Fruit fly (Drosophila melanogaster) whole organism, embryonic: ENCODE measurements around the gene CG17028.
A peak's percentile ranks its signal among the peaks of the same experiment; 100 is the strongest.

Experiments used
- Aef1 ChIP-seq: fragments of 200-800 bp; sonication (Bioruptor generic); IDR thresholded peaks from 3 replicates; pipeline ENCODE4 v1.3.6; 2022; ENCODE audit warnings: missing biosample characterization, missing genetic modification characterization
- B-H2 ChIP-seq: fragments of 200-800 bp; sonication (Bioruptor generic); optimal IDR thresholded peaks from 2 replicates; lab custom pipeline; 2018; ENCODE audit warnings: missing biosample characterization, mild to moderate bottlenecking, missing genetic modification characterization
- Bteb2 ChIP-seq: fragments of 200-800 bp; sonication (Bioruptor generic); optimal IDR thresholded peaks from 2 replicates; lab custom pipeline; 2016; ENCODE audit warnings: missing biosample characterization, missing genetic modification characterization
- CG10959 ChIP-seq: fragments of 200-800 bp; sonication (Bioruptor generic); IDR thresholded peaks from 2 replicates; pipeline ENCODE4 v1.3.6; 2022; ENCODE audit warnings: missing biosample characterization, missing genetic modification characterization
- CG11504 ChIP-seq: fragments of 200-800 bp; sonication (Bioruptor generic); optimal IDR thresholded peaks from 3 replicates; lab custom pipeline; 2019; ENCODE audit warnings: missing biosample characterization, mild to moderate bottlenecking, missing genetic modification characterization, moderate library complexity
- CG12299 ChIP-seq: fragments of 200-800 bp; sonication (Bioruptor generic); optimal IDR thresholded peaks from 2 replicates; lab custom pipeline; 2018; ENCODE audit warnings: missing biosample characterization, mild to moderate bottlenecking, missing genetic modification characterization
- CG15696 ChIP-seq: fragments of 200-800 bp; sonication (Bioruptor generic); optimal IDR thresholded peaks from 2 replicates; lab custom pipeline; 2019; ENCODE audit warnings: missing biosample characterization, mild to moderate bottlenecking, missing genetic modification characterization, moderate library complexity
- CG16863 ChIP-seq: fragments of 200-800 bp; sonication (Bioruptor generic); optimal IDR thresholded peaks from 3 replicates; lab custom pipeline; 2016; ENCODE audit warnings: missing biosample characterization, missing genetic modification characterization
- CG17186 ChIP-seq: fragments of 200-800 bp; sonication (Bioruptor generic); optimal IDR thresholded peaks from 3 replicates; lab custom pipeline; 2017; ENCODE audit warnings: missing biosample characterization, missing genetic modification reagents, missing genetic modification characterization
- CG2202 ChIP-seq: fragments of 200-800 bp; sonication (Bioruptor generic); optimal IDR thresholded peaks from 2 replicates; lab custom pipeline; 2018; ENCODE audit warnings: missing biosample characterization, mild to moderate bottlenecking, missing genetic modification characterization
- CG31224 ChIP-seq: fragments of 200-800 bp; sonication (Bioruptor generic); IDR thresholded peaks from 2 replicates; pipeline ENCODE4 v1.3.6; 2022; ENCODE audit warnings: missing biosample characterization, missing genetic modification characterization
- CG34224 ChIP-seq: fragments of 200-800 bp; sonication (Bioruptor generic); IDR thresholded peaks from 3 replicates; pipeline ENCODE4 v1.3.6; 2022; ENCODE audit warnings: missing biosample characterization, missing genetic modification characterization; ENCODE audit not compliant: partially characterized antibody
- CG4404 ChIP-seq: fragments of 200-800 bp; sonication (Bioruptor generic); IDR thresholded peaks from 2 replicates; pipeline ENCODE4 v1.3.6; 2022; ENCODE audit warnings: missing biosample characterization, missing genetic modification characterization
- CG5180 ChIP-seq: fragments of 200-800 bp; sonication (Bioruptor generic); optimal IDR thresholded peaks from 3 replicates; lab custom pipeline; 2017; ENCODE audit warnings: missing biosample characterization, missing genetic modification characterization, mild to moderate bottlenecking, moderate library complexity, missing genetic modification reagents
- CG6683 ChIP-seq: fragments of 200-800 bp; sonication (Bioruptor generic); optimal IDR thresholded peaks from 2 replicates; lab custom pipeline; 2017; ENCODE audit warnings: missing biosample characterization, mild to moderate bottlenecking, missing genetic modification characterization, missing genetic modification reagents
- CG6689 ChIP-seq: fragments of 200-800 bp; sonication (Bioruptor generic); IDR thresholded peaks from 2 replicates; pipeline ENCODE4 v1.3.6; 2022; ENCODE audit warnings: missing biosample characterization, missing genetic modification characterization
- CG6791 ChIP-seq: fragments of 200-800 bp; sonication (Bioruptor generic); IDR thresholded peaks from 3 replicates; pipeline ENCODE4 v1.3.6; 2022; ENCODE audit warnings: missing biosample characterization, missing genetic modification characterization; ENCODE audit not compliant: partially characterized antibody
- CG8765 ChIP-seq: fragments of 200-800 bp; sonication (Bioruptor generic); IDR thresholded peaks from 2 replicates; pipeline ENCODE4 v1.3.6; 2022; ENCODE audit warnings: missing biosample characterization, missing genetic modification characterization
- CkIIα-i1 ChIP-seq: fragments of 200-800 bp; sonication (Bioruptor generic); IDR thresholded peaks from 2 replicates; pipeline ENCODE4 v1.3.6; 2022; ENCODE audit warnings: missing biosample characterization, missing genetic modification characterization
- CrebB ChIP-seq: fragments of 200-800 bp; sonication (Bioruptor generic); optimal IDR thresholded peaks from 3 replicates; lab custom pipeline; 2018; ENCODE audit warnings: missing biosample characterization, mild to moderate bottlenecking, missing genetic modification characterization
- D19A ChIP-seq: fragments of 200-800 bp; optimal IDR thresholded peaks from 3 replicates; lab custom pipeline; 2019; ENCODE audit warnings: missing biosample characterization, mild to moderate bottlenecking, missing genetic modification characterization, moderate library complexity
- Hmr ChIP-seq: fragments of 200-800 bp; sonication (Bioruptor generic); optimal IDR thresholded peaks from 3 replicates; lab custom pipeline; 2017; ENCODE audit warnings: mild to moderate bottlenecking, missing biosample characterization, missing genetic modification reagents, missing genetic modification characterization
- Hr39 ChIP-seq: fragments of >200 bp; optimal IDR thresholded peaks from 2 replicates; lab custom pipeline; 2017
- Kr ChIP-seq: fragments of 200-800 bp; sonication (Bioruptor generic); optimal IDR thresholded peaks from 2 replicates; lab custom pipeline; 2017; ENCODE audit warnings: missing biosample characterization, mild to moderate bottlenecking, missing genetic modification characterization
- MTF-1 ChIP-seq: fragments of 200-800 bp; sonication (Bioruptor generic); optimal IDR thresholded peaks from 2 replicates; lab custom pipeline; 2018; ENCODE audit warnings: missing biosample characterization, mild to moderate bottlenecking, missing genetic modification characterization, borderline replicate concordance
- Meics ChIP-seq: fragments of 200-800 bp; sonication (Bioruptor generic); optimal IDR thresholded peaks from 2 replicates; lab custom pipeline; 2017; ENCODE audit warnings: missing biosample characterization, mild to moderate bottlenecking, missing genetic modification characterization
- PHDP ChIP-seq: fragments of 200-800 bp; sonication (Bioruptor generic); optimal IDR thresholded peaks from 3 replicates; lab custom pipeline; 2018; ENCODE audit warnings: missing biosample characterization, mild to moderate bottlenecking, missing genetic modification characterization, moderate library complexity
- Taf1 ChIP-seq: fragments of 200-800 bp; sonication (Bioruptor generic); IDR thresholded peaks from 2 replicates; pipeline ENCODE4 v1.3.6; 2022; ENCODE audit warnings: missing biosample characterization, missing genetic modification characterization
- Xbp1 ChIP-seq: fragments of 200-800 bp; sonication (Bioruptor generic); optimal IDR thresholded peaks from 3 replicates; lab custom pipeline; 2016; ENCODE audit warnings: missing biosample characterization, mild to moderate bottlenecking, missing genetic modification characterization
- YL-1 ChIP-seq: fragments of 200-800 bp; sonication (Bioruptor generic); optimal IDR thresholded peaks from 3 replicates; lab custom pipeline; 2017; ENCODE audit warnings: missing biosample characterization, mild to moderate bottlenecking, missing genetic modification characterization
- ap ChIP-seq: fragments of 200-800 bp; sonication (Bioruptor generic); IDR thresholded peaks from 2 replicates; pipeline ENCODE4 v1.3.6; 2022; ENCODE audit warnings: missing biosample characterization, missing genetic modification characterization
- bab2 ChIP-seq: fragments of 200-800 bp; sonication (Bioruptor generic); optimal IDR thresholded peaks from 2 replicates; lab custom pipeline; 2016; ENCODE audit warnings: missing biosample characterization, missing genetic modification characterization
- bigmax ChIP-seq: fragments of 200-800 bp; sonication (Bioruptor generic); optimal IDR thresholded peaks from 2 replicates; lab custom pipeline; 2018; ENCODE audit warnings: missing biosample characterization, mild to moderate bottlenecking, missing genetic modification characterization
- br ChIP-seq: fragments of >200 bp; optimal IDR thresholded peaks from 2 replicates; lab custom pipeline; 2017
- caup ChIP-seq: fragments of 200-800 bp; sonication (Bioruptor generic); optimal IDR thresholded peaks from 3 replicates; lab custom pipeline; 2017; ENCODE audit warnings: missing biosample characterization, mild to moderate bottlenecking, missing genetic modification characterization, moderate library complexity; ENCODE audit not compliant: severe bottlenecking
- crc ChIP-seq: fragments of 200-800 bp; sonication (Bioruptor generic); optimal IDR thresholded peaks from 2 replicates; lab custom pipeline; 2016; ENCODE audit warnings: missing biosample characterization, missing genetic modification characterization
- cwo ChIP-seq: fragments of 200-800 bp; sonication (Bioruptor generic); optimal IDR thresholded peaks from 3 replicates; lab custom pipeline; 2017; ENCODE audit warnings: missing biosample characterization, missing genetic modification characterization, mild to moderate bottlenecking, moderate library complexity, missing genetic modification reagents
- dimm ChIP-seq: fragments of 200-800 bp; sonication (Bioruptor generic); IDR thresholded peaks from 2 replicates; pipeline ENCODE4 v1.3.6; 2022; ENCODE audit warnings: missing biosample characterization, missing genetic modification characterization
- fd102C ChIP-seq: fragments of 200-800 bp; sonication (Bioruptor generic); optimal IDR thresholded peaks from 2 replicates; lab custom pipeline; 2018; ENCODE audit warnings: missing biosample characterization, mild to moderate bottlenecking, missing genetic modification characterization, moderate library complexity
- fd3F ChIP-seq: fragments of 200-800 bp; sonication (Bioruptor generic); optimal IDR thresholded peaks from 2 replicates; lab custom pipeline; 2018; ENCODE audit warnings: missing biosample characterization, mild to moderate bottlenecking, missing genetic modification characterization, moderate library complexity
- gcm ChIP-seq: fragments of 200-800 bp; sonication (Bioruptor generic); optimal IDR thresholded peaks from 2 replicates; lab custom pipeline; 2019; ENCODE audit warnings: missing biosample characterization, mild to moderate bottlenecking, missing genetic modification characterization, moderate library complexity
- gfzf ChIP-seq: fragments of 200-800 bp; sonication (Bioruptor generic); optimal IDR thresholded peaks from 2 replicates; lab custom pipeline; 2016; ENCODE audit warnings: missing biosample characterization, mild to moderate bottlenecking, missing genetic modification characterization, moderate library complexity
- gt ChIP-seq: fragments of 200-800 bp; sonication (Bioruptor generic); IDR thresholded peaks from 2 replicates; pipeline ENCODE4 v1.3.6; 2022; ENCODE audit warnings: missing biosample characterization, missing genetic modification characterization
- hth ChIP-seq: fragments of >200 bp; optimal IDR thresholded peaks from 2 replicates; lab custom pipeline; 2017; ENCODE audit warnings: inconsistent platforms
- inv ChIP-seq: fragments of 200-800 bp; sonication (Bioruptor generic); IDR thresholded peaks from 2 replicates; pipeline ENCODE4 v1.3.6; 2022; ENCODE audit warnings: missing biosample characterization, missing genetic modification characterization; ENCODE audit not compliant: partially characterized antibody
- pb ChIP-seq: fragments of 200-800 bp; sonication (Bioruptor generic); optimal IDR thresholded peaks from 3 replicates; lab custom pipeline; 2016; ENCODE audit warnings: missing biosample characterization, missing genetic modification characterization
- scrt ChIP-seq: fragments of 200-800 bp; sonication (Bioruptor generic); optimal IDR thresholded peaks from 2 replicates; lab custom pipeline; 2018; ENCODE audit warnings: missing biosample characterization, mild to moderate bottlenecking, missing genetic modification characterization, moderate library complexity
- sisA ChIP-seq: fragments of 200-800 bp; sonication (Bioruptor generic); IDR thresholded peaks from 2 replicates; pipeline ENCODE4 v1.3.6; 2022; ENCODE audit warnings: missing biosample characterization, missing genetic modification characterization
- toy ChIP-seq: fragments of 200-800 bp; sonication (Bioruptor generic); IDR thresholded peaks from 2 replicates; pipeline ENCODE4 v1.3.6; 2022; ENCODE audit warnings: missing biosample characterization, missing genetic modification characterization
- trem ChIP-seq: fragments of 200-800 bp; optimal IDR thresholded peaks from 3 replicates; lab custom pipeline; 2019; ENCODE audit warnings: missing biosample characterization, mild to moderate bottlenecking, missing genetic modification characterization, moderate library complexity
- zfh2 ChIP-seq: fragments of 200-800 bp; sonication (Bioruptor generic); optimal IDR thresholded peaks from 2 replicates; lab custom pipeline; 2016; ENCODE audit warnings: missing biosample characterization, missing genetic modification characterization

The CG17028 gene

dm6 chr3L:15999358-16000005 lies 21.2 kb downstream of the CG17028 start (continued):
- TF ChIP-seq Aef1 (GFP tag; lab: Robert Waterston, UW) (0 out of 3 replicates have a peak, but pooled peaks have one; percentile 26), pb (GFP tag; lab: Kevin White, UChicago) (no peak), Meics (GFP tag; lab: Kevin White, UChicago) (peak; percentile 46), PHDP (peak; percentile 63), fd102C (GFP tag; lab: Kevin White, UChicago) (no peak), Xbp1 (GFP tag; lab: Kevin White, UChicago) (peak; percentile 16), sisA (GFP tag; lab: Robert Waterston, UW) (no peak), CG2202 (no peak), br (lab: Kevin White, UChicago) (no peak), CG12299 (tag; lab: Kevin White, UChicago) (no peak), CG17186 (GFP tag; lab: Kevin White, UChicago) (no peak), fd3F (GFP tag; lab: Kevin White, UChicago) (peak; percentile 41), Bteb2 (GFP tag; lab: Kevin White, UChicago) (no peak), caup (GFP tag; lab: Kevin White, UChicago) (peak; percentile 64), scrt (GFP tag; lab: Kevin White, UChicago) (peak; percentile 36), CG10959 (GFP tag; lab: Robert Waterston, UW) (no peak), CkIIα-i1 (GFP tag; lab: Robert Waterston, UW) (no peak), gcm (GFP tag; lab: Kevin White, UChicago) (no peak), B-H2 (GFP tag; lab: Kevin White, UChicago) (no peak), CG6791 (GFP tag; lab: Robert Waterston, UW) (no peak), MTF-1 (GFP tag; lab: Kevin White, UChicago) (no peak), YL-1 (GFP tag; lab: Kevin White, UChicago) (no peak), bigmax (GFP tag; lab: Kevin White, UChicago) (no peak), CG6683 (GFP tag; lab: Kevin White, UChicago) (peak; percentile 16), CrebB (tag; lab: Kevin White, UChicago) (no peak), CG34224 (GFP tag; lab: Robert Waterston, UW) (no peak), CG15696 (tag; lab: Kevin White, UChicago) (no peak), hth (no peak), inv (GFP tag; lab: Robert Waterston, UW) (no peak), toy (GFP tag; lab: Robert Waterston, UW) (no peak), CG16863 (GFP tag; lab: Kevin White, UChicago) (no peak), D19A (tag; lab: Kevin White, UChicago) (peak; percentile 27), Hr39 (lab: Kevin White, UChicago) (no peak), Taf1 (GFP tag; lab: Robert Waterston, UW) (no peak), trem (tag; lab: Kevin White, UChicago) (peak; percentile 10), Hmr (GFP tag; lab: Kevin White, UChicago) (peak; percentile 50), gfzf (GFP tag; lab: Kevin White, UChicago) (no peak), CG8765 (GFP tag; lab: Robert Waterston, UW) (no peak), crc (GFP tag; lab: Kevin White, UChicago) (no peak), ap (no peak), zfh2 (GFP tag; lab: Kevin White, UChicago) (no peak), CG4404 (GFP tag; lab: Robert Waterston, UW) (no peak), CG31224 (GFP tag; lab: Robert Waterston, UW) (peak; percentile 49; the same call in 1 of the 2 replicates), cwo (GFP tag; lab: Kevin White, UChicago) (peak; percentile 93), Kr (GFP tag; lab: Kevin White, UChicago) (no peak), gt (GFP tag; lab: Robert Waterston, UW) (no peak), dimm (GFP tag; lab: Robert Waterston, UW) (no peak), CG5180 (GFP tag; lab: Kevin White, UChicago) (peak; percentile 24), CG6689 (GFP tag; lab: Robert Waterston, UW) (0 out of 2 replicates have a peak, but pooled peaks have one; percentile 10), CG11504 (tag; lab: Kevin White, UChicago) (no peak), bab2 (GFP tag; lab: Kevin White, UChicago) (peak; percentile 50)
